Worm (Caenorhabditis elegans): Measurements from ENCODE around the gene F49C12.3.

Gene F49C12.3

DNA sequence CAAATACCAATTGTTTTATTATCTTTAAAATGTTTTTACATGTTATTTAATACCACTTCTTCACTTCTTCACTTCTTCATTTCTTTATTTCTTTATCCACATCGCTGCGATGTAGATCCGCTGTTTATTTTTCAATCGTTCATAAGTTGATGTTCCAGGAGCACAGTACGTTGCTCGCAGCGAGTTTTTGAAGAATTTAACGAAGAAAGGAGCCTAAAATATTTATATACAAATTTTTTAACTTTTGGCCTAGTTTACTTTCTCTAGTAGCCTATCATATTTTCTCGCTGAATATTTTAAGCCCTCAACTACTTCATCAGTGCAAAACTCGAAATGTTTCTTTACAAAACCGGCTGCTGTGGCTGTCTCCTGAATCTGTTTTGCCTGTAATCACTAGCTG lies 17.9 kb downstream of the F49C12.3 start:
- no peak for TF ChIP-seq unc-62 (GFP tag; optimal IDR thresholded peaks at IDR 0.05)
- TF ChIP-seq zip-8 (tag; optimal IDR thresholded peaks at IDR 0.05), result no peak
- no peak for TF ChIP-seq nhr-28 (tag; optimal IDR thresholded peaks at IDR 0.05)
- no peak for TF ChIP-seq sem-2 (GFP tag; optimal IDR thresholded peaks at IDR 0.05)
- no peak for TF ChIP-seq lin-32 (GFP tag; optimal IDR thresholded peaks at IDR 0.05)
- no peak for TF ChIP-seq nhr-76 (tag; optimal IDR thresholded peaks at IDR 0.05)
- TF ChIP-seq pha-4 (tag; optimal IDR thresholded peaks at IDR 0.05), result no peak
- TF ChIP-seq ceh-43 (GFP tag; optimal IDR thresholded peaks at IDR 0.05), result no peak
- TF ChIP-seq mls-2 (tag; optimal IDR thresholded peaks at IDR 0.05), result no peak
- TF ChIP-seq bed-3 (GFP tag; optimal IDR thresholded peaks at IDR 0.05), result no peak

DNA sequence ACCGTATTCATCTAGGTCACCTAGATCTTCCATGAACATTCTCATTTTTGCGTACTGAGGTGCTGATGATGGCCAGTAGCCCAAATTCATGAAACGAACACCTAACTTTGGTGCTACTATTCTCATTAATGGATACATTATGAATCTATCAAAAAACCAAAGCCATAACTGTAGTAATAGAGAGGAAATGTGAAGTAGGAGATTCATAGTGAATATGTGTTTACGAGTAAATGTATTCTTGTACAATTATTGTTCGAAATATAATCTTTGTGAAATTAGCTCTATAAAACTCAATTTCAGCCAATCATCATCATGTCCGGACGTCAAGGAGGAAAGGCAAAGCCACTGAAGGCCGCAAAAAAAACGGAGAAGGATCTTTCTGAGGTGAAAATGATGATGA lies 18.9 kb downstream of the F49C12.3 start, which contains the start of the genes F49C12.11 and nemt-1:
Gene F49C12.11, plus strand, starts transcription at position 301 of the 400 bp plus-strand sequence.
Gene nemt-1, minus strand, starts transcription at position 360 of the 400 bp plus-strand sequence.
- TF ChIP-seq unc-62 (GFP tag; optimal IDR thresholded peaks at IDR 0.05), result no peak
- no peak for TF ChIP-seq zip-8 (tag; optimal IDR thresholded peaks at IDR 0.05)
- no peak for TF ChIP-seq mep-1 (tag; optimal IDR thresholded peaks at IDR 0.05)
- no peak for TF ChIP-seq ceh-83 (GFP tag; optimal IDR thresholded peaks at IDR 0.05)
- no peak for TF ChIP-seq ceh-39 (tag; optimal IDR thresholded peaks at IDR 0.05)
- no peak for TF ChIP-seq lin-32 (GFP tag; optimal IDR thresholded peaks at IDR 0.05)
- TF ChIP-seq mab-5 (tag; optimal IDR thresholded peaks at IDR 0.05), result no peak
- no peak for TF ChIP-seq nhr-28 (tag; optimal IDR thresholded peaks at IDR 0.05)
- TF ChIP-seq ztf-11 (tag; optimal IDR thresholded peaks at IDR 0.05), result no peak
- TF ChIP-seq unc-120 (tag; optimal IDR thresholded peaks at IDR 0.05; ENCODE audit: poor library complexity, severe bottlenecking), result no peak
- TF ChIP-seq blmp-1 (tag; optimal IDR thresholded peaks at IDR 0.05), result no peak
- no peak for TF ChIP-seq ham-2 (GFP tag; optimal IDR thresholded peaks at IDR 0.05)
- TF ChIP-seq nhr-12 (tag; optimal IDR thresholded peaks at IDR 0.05), result no peak

DNA sequence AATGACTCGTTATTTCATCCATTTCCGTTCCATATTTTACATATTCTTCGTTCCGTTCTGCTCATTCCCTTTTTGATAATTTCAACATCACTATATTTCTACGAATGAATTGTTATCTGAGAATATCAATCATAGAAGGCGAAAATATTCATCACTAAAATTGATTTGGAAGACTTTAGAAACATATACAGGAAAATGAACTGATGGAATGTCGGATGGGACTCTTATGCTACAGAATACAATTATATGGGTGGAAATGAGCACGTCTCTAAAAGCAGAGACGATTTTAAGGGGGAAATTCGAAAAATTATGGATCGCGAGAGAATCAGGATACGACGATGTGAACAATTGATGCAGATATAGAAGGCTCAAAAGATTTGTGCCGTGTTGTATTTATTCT lies 19.8 kb downstream of the F49C12.3 start:
- no peak for TF ChIP-seq zip-8 (tag; optimal IDR thresholded peaks at IDR 0.05)

DNA sequence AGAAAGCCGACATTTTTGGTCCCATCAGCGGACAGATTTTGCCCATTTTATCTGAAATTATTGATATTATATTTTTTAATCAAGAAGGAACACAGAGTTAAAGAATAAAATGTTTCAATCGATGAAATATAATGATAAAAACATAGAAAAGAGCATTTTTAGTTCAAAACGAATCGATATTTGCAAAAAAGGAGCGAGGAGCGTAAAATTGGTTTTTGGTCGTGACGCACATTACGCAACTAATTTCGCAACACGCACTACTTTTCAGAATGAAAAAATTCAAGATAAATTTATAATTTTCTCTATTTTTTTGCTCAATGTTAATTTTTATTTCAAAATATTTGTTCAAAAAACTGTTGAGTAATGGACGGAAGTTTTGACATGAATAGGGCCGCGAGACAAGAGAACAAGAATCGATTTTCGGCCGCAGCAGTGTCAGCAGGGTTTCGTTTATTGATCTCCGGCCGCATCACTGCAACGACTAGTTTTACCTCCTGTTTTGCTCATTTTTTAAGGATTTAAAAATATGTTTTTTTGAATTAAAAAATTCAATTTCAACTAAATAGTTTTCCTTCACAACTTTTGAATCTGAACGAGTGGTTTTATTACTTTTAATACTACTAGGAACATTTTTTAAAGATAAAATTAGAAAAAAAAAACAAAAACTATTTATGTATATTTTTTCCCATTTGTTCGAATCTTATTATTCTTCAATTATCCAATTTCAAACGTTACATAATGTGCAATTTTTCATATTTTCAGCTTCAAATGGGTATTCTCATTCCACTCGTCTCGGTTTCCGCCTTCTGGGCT lies 21.0 kb downstream of the F49C12.3 start, which contains the start of the genes F49C12.12 and vha-17:
Gene F49C12.12, minus strand, starts transcription at position 51 of the 813 bp plus-strand sequence.
Gene vha-17, plus strand, starts transcription at position 763 of the 813 bp plus-strand sequence.
- TF ChIP-seq unc-120 (tag; optimal IDR thresholded peaks at IDR 0.05; ENCODE audit: poor library complexity, severe bottlenecking) (peak; percentile 1), nhr-237 (tag; optimal IDR thresholded peaks at IDR 0.05) (peak; percentile 10), pha-4 (tag; optimal IDR thresholded peaks at IDR 0.05) (no peak), mls-2 (tag; optimal IDR thresholded peaks at IDR 0.05) (no peak), ceh-39 (tag; optimal IDR thresholded peaks at IDR 0.05) (peak; percentile 33)

DNA sequence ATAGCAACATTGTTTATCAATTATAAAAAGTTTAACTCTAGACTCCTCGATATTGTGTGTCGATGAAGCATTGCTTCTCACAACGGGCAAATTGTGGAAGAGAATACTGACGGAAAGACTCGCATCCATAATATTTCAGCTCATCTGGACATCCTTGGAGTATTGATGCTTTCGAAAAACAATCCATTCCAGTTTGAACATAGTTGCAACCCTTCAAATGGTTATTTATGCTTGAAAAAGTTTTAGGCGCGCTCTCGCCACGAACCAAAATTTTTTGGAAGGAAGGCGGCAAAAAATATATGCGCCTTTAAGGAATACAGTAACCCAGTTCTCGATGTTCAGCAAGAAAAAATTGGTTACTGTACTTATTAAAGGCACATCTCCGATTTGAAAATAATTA lies 22.3 kb downstream of the F49C12.3 start:
- TF ChIP-seq cnd-1 (tag; optimal IDR thresholded peaks at IDR 0.05), result no peak
- TF ChIP-seq ces-1 (GFP tag; optimal IDR thresholded peaks at IDR 0.05), result no peak
- no peak for TF ChIP-seq ztf-11 (tag; optimal IDR thresholded peaks at IDR 0.05)
- no peak for TF ChIP-seq bed-3 (GFP tag; optimal IDR thresholded peaks at IDR 0.05)
- no peak for TF ChIP-seq nhr-76 (tag; optimal IDR thresholded peaks at IDR 0.05)
- TF ChIP-seq elt-1 (tag; optimal IDR thresholded peaks at IDR 0.05; ENCODE audit: borderline replicate concordance, insufficient read depth), result no peak
- TF ChIP-seq pha-4 (tag; optimal IDR thresholded peaks at IDR 0.05), result no peak
- no peak for TF ChIP-seq hlh-1 (tag; optimal IDR thresholded peaks at IDR 0.05)
- no peak for TF ChIP-seq mab-5 (tag; optimal IDR thresholded peaks at IDR 0.05)
- no peak for TF ChIP-seq M03D4.4 (tag; optimal IDR thresholded peaks at IDR 0.05)
- TF ChIP-seq ceh-83 (GFP tag; optimal IDR thresholded peaks at IDR 0.05), result no peak
- TF ChIP-seq nhr-2 (tag; optimal IDR thresholded peaks at IDR 0.05), result no peak
- no peak for TF ChIP-seq ham-2 (GFP tag; optimal IDR thresholded peaks at IDR 0.05)
- no peak for TF ChIP-seq nhr-237 (tag; optimal IDR thresholded peaks at IDR 0.05)
- TF ChIP-seq sptf-1 (tag; optimal IDR thresholded peaks at IDR 0.05), result no peak
- no peak for TF ChIP-seq lin-13 (tag; optimal IDR thresholded peaks at IDR 0.05)
- no peak for TF ChIP-seq ceh-43 (GFP tag; optimal IDR thresholded peaks at IDR 0.05)
- no peak for TF ChIP-seq blmp-1 (tag; optimal IDR thresholded peaks at IDR 0.05)
- no peak for TF ChIP-seq snpc-4 (tag; optimal IDR thresholded peaks at IDR 0.05)
- no peak for TF ChIP-seq nhr-12 (tag; optimal IDR thresholded peaks at IDR 0.05)
